Worm (Caenorhabditis elegans) whole organism, L1 larva: Measurements from ENCODE around the gene srv-1.
A peak's percentile ranks its signal among the peaks of the same experiment; 100 is the strongest.

Source experiments
- C04F5.9 ChIP-seq: sonication (generic microtip); optimal IDR thresholded peaks from 2 replicates; lab custom pipeline; 2016; ENCODE audit warnings: missing genetic modification characterization, missing compliant biosample characterization
- C16A3.4 ChIP-seq: fragments of 150-350 bp; optimal IDR thresholded peaks from 2 replicates; lab custom pipeline; 2014; ENCODE audit warnings: missing biosample characterization, missing genetic modification characterization
- C34B4.2 ChIP-seq: sonication (generic microtip); optimal IDR thresholded peaks from 2 replicates; lab custom pipeline; 2017; ENCODE audit warnings: mild to moderate bottlenecking, missing genetic modification characterization, missing compliant biosample characterization
- Y116A8C.19 ChIP-seq: sonication (generic microtip); optimal IDR thresholded peaks from 2 replicates; lab custom pipeline; 2016; ENCODE audit warnings: missing compliant biosample characterization, missing genetic modification characterization, borderline replicate concordance
- aha-1 ChIP-seq: fragments of 150-350 bp; optimal IDR thresholded peaks from 2 replicates; lab custom pipeline; 2014; ENCODE audit warnings: missing biosample characterization, missing genetic modification characterization
- ceh-63 ChIP-seq: fragments of 200-800 bp; sonication (Bioruptor generic); optimal IDR thresholded peaks from 2 replicates; lab custom pipeline; 2018; ENCODE audit warnings: mild to moderate bottlenecking, missing genetic modification characterization, missing compliant biosample characterization
- ceh-82 ChIP-seq, 3 experiments: fragments of 150-350 bp in 1 of 3; sonication (generic microtip) in 2 of 3; optimal IDR thresholded peaks; 2 replicates each; lab custom pipeline; 2014 to 2017; ENCODE audit warnings: missing biosample characterization in 3 of 3, missing genetic modification characterization in 3 of 3
- ceh-88 ChIP-seq: fragments of 200-800 bp; sonication (Bioruptor generic); IDR thresholded peaks from 2 replicates; pipeline ENCODE4 v1.3.6; 2022; ENCODE audit warnings: missing genetic modification characterization, missing compliant biosample characterization
- ceh-90 ChIP-seq: sonication (generic microtip); optimal IDR thresholded peaks from 2 replicates; lab custom pipeline; 2016; ENCODE audit warnings: missing genetic modification characterization, missing compliant biosample characterization
- ces-1 ChIP-seq: fragments of 150-350 bp; optimal IDR thresholded peaks from 2 replicates; lab custom pipeline; 2014; ENCODE audit warnings: missing biosample characterization, missing genetic modification reagents, missing genetic modification characterization
- dsc-1 ChIP-seq: sonication (generic microtip); optimal IDR thresholded peaks from 2 replicates; lab custom pipeline; 2016; ENCODE audit warnings: mild to moderate bottlenecking, missing genetic modification characterization, missing compliant biosample characterization
- efl-3 ChIP-seq: fragments of 200-800 bp; sonication (Bioruptor generic); optimal IDR thresholded peaks from 2 replicates; lab custom pipeline; 2018; ENCODE audit warnings: mild to moderate bottlenecking, missing genetic modification characterization, missing compliant biosample characterization
- elt-2 ChIP-seq: sonication (generic microtip); optimal IDR thresholded peaks from 2 replicates; lab custom pipeline; 2016; ENCODE audit warnings: missing genetic modification characterization, mild to moderate bottlenecking, inconsistent platforms, missing compliant biosample characterization, missing genetic modification reagents
- elt-3 ChIP-seq, 6 experiments: fragments of 150-350 bp in 1 of 6; sonication (generic microtip); optimal IDR thresholded peaks; 2 replicates each; lab custom pipeline; 2017 to 2018; ENCODE audit warnings: missing biosample characterization in 6 of 6, missing genetic modification characterization in 6 of 6, inconsistent platforms in 1 of 6
- ets-5 ChIP-seq: fragments of 200-800 bp; sonication (Bioruptor generic); IDR thresholded peaks from 2 replicates; pipeline ENCODE4 v1.3.6; 2022; ENCODE audit warnings: missing genetic modification characterization, missing compliant biosample characterization
- fkh-10 ChIP-seq: sonication (generic microtip); optimal IDR thresholded peaks from 2 replicates; lab custom pipeline; 2017; ENCODE audit warnings: missing biosample characterization, missing genetic modification reagents, missing genetic modification characterization
- fkh-4 ChIP-seq: sonication (generic microtip); optimal IDR thresholded peaks from 2 replicates; lab custom pipeline; 2016; ENCODE audit warnings: missing compliant biosample characterization, missing genetic modification characterization, borderline replicate concordance
- fos-1 ChIP-seq: fragments of 150-350 bp; optimal IDR thresholded peaks from 2 replicates; lab custom pipeline; 2014; ENCODE audit warnings: missing biosample characterization, missing genetic modification characterization
- hlh-4 ChIP-seq: sonication (generic microtip); optimal IDR thresholded peaks from 2 replicates; lab custom pipeline; 2016; ENCODE audit warnings: mild to moderate bottlenecking, missing genetic modification characterization, missing compliant biosample characterization
- hpl-2 ChIP-seq: fragments of 150-350 bp; optimal IDR thresholded peaks from 2 replicates; lab custom pipeline; 2014; ENCODE audit warnings: missing biosample characterization, missing genetic modification reagents, missing genetic modification characterization
- irx-1 ChIP-seq: sonication (generic microtip); optimal IDR thresholded peaks from 2 replicates; lab custom pipeline; 2016; ENCODE audit warnings: missing genetic modification characterization, missing compliant biosample characterization
- jun-1 ChIP-seq: fragments of 150-350 bp; optimal IDR thresholded peaks from 2 replicates; lab custom pipeline; 2014; ENCODE audit warnings: missing biosample characterization, missing genetic modification reagents, missing genetic modification characterization
- lin-14 ChIP-seq: fragments of 200-800 bp; sonication (Bioruptor generic); optimal IDR thresholded peaks from 2 replicates; lab custom pipeline; 2018; ENCODE audit warnings: mild to moderate bottlenecking, missing genetic modification characterization, moderate library complexity, missing compliant biosample characterization
- lin-15B ChIP-seq: fragments of 150-350 bp; sonication (generic microtip); optimal IDR thresholded peaks from 3 replicates; lab custom pipeline; 2014; ENCODE audit warnings: missing biosample characterization, missing genetic modification characterization
- lin-35 ChIP-seq, 2 experiments: fragments of 150-350 bp; optimal IDR thresholded peaks; 2 replicates each; lab custom pipeline; 2014; ENCODE audit warnings: missing biosample characterization in 2 of 2, missing genetic modification characterization in 2 of 2, missing genetic modification reagents in 2 of 2
- lsy-2 ChIP-seq, 2 experiments: fragments of 150-350 bp; optimal IDR thresholded peaks; 2 replicates each; lab custom pipeline; 2014; ENCODE audit warnings: missing biosample characterization in 2 of 2, missing genetic modification characterization in 2 of 2
- mab-9 ChIP-seq: fragments of 200-800 bp; sonication (Bioruptor generic); IDR thresholded peaks from 2 replicates; pipeline ENCODE4 v1.3.6; 2022; ENCODE audit warnings: missing genetic modification reagents, missing genetic modification characterization, missing compliant biosample characterization
- mef-2 ChIP-seq: fragments of 150-350 bp; optimal IDR thresholded peaks from 2 replicates; lab custom pipeline; 2014; ENCODE audit warnings: missing biosample characterization, missing genetic modification characterization
- nhr-12 ChIP-seq: sonication (generic microtip); optimal IDR thresholded peaks from 2 replicates; lab custom pipeline; 2017; ENCODE audit warnings: missing biosample characterization, missing genetic modification characterization
- nhr-19 ChIP-seq: fragments of 200-800 bp; sonication (Bioruptor generic); conservative IDR thresholded peaks from 2 replicates; pipeline ENCODE4 v1.3.6; 2022; ENCODE audit warnings: missing genetic modification characterization, missing compliant biosample characterization
- nhr-20 ChIP-seq: sonication (generic microtip); optimal IDR thresholded peaks from 2 replicates; lab custom pipeline; 2016; ENCODE audit warnings: mild to moderate bottlenecking, missing genetic modification characterization, missing compliant biosample characterization
- nhr-237 ChIP-seq: fragments of 150-350 bp; optimal IDR thresholded peaks from 2 replicates; lab custom pipeline; 2014; ENCODE audit warnings: missing biosample characterization, missing genetic modification characterization
- nhr-28 ChIP-seq: fragments of 150-350 bp; optimal IDR thresholded peaks from 2 replicates; lab custom pipeline; 2014; ENCODE audit warnings: missing biosample characterization, missing genetic modification characterization
- nhr-47 ChIP-seq: sonication (generic microtip); optimal IDR thresholded peaks from 2 replicates; lab custom pipeline; 2016; ENCODE audit warnings: mild to moderate bottlenecking, missing genetic modification characterization, moderate library complexity, missing compliant biosample characterization
- nhr-71 ChIP-seq: sonication (generic microtip); optimal IDR thresholded peaks from 2 replicates; lab custom pipeline; 2016; ENCODE audit warnings: mild to moderate bottlenecking, missing genetic modification characterization, moderate library complexity, missing compliant biosample characterization
- nhr-76 ChIP-seq: sonication (generic microtip); optimal IDR thresholded peaks from 2 replicates; lab custom pipeline; 2017; ENCODE audit warnings: missing biosample characterization, missing genetic modification characterization
- nhr-85 ChIP-seq: sonication (generic microtip); peaks from one replicate; lab custom pipeline; 2016; ENCODE audit warnings: missing genetic modification characterization, inconsistent platforms, missing compliant biosample characterization
- pag-3 ChIP-seq: sonication (generic microtip); optimal IDR thresholded peaks from 2 replicates; lab custom pipeline; 2017; ENCODE audit warnings: missing genetic modification characterization, mild to moderate bottlenecking, missing compliant biosample characterization, antibody characterized with exemption, borderline replicate concordance; ENCODE audit not compliant: insufficient read depth
- snpc-4 ChIP-seq: fragments of 150-350 bp; optimal IDR thresholded peaks from 2 replicates; lab custom pipeline; 2014; ENCODE audit warnings: missing biosample characterization, missing genetic modification characterization
- sptf-1 ChIP-seq: fragments of 150-350 bp; optimal IDR thresholded peaks from 2 replicates; lab custom pipeline; 2014; ENCODE audit warnings: missing biosample characterization, missing genetic modification characterization
- swsn-7 ChIP-seq: sonication (generic microtip); optimal IDR thresholded peaks from 2 replicates; lab custom pipeline; 2016; ENCODE audit warnings: missing genetic modification characterization, missing compliant biosample characterization
- tlp-1 ChIP-seq: fragments of 150-350 bp; optimal IDR thresholded peaks from 2 replicates; lab custom pipeline; 2014; ENCODE audit warnings: missing biosample characterization, missing genetic modification characterization
- unc-130 ChIP-seq: fragments of 150-350 bp; optimal IDR thresholded peaks from 2 replicates; lab custom pipeline; 2017; ENCODE audit warnings: missing biosample characterization, missing genetic modification characterization, inconsistent platforms
- unc-30 ChIP-seq: sonication (generic microtip); optimal IDR thresholded peaks from 2 replicates; lab custom pipeline; 2017; ENCODE audit warnings: missing biosample characterization, missing genetic modification characterization
- unc-62 ChIP-seq: fragments of 150-350 bp; optimal IDR thresholded peaks from 2 replicates; lab custom pipeline; 2014; ENCODE audit warnings: missing biosample characterization, missing genetic modification reagents, missing genetic modification characterization
- vab-15 ChIP-seq: sonication (generic microtip); optimal IDR thresholded peaks from 2 replicates; lab custom pipeline; 2017; ENCODE audit warnings: missing genotype, mild to moderate bottlenecking, missing genetic modification characterization, missing compliant biosample characterization
- xbp-1 ChIP-seq: sonication (generic microtip); optimal IDR thresholded peaks from 2 replicates; lab custom pipeline; 2016; ENCODE audit warnings: missing genetic modification characterization, missing compliant biosample characterization
- zag-1 ChIP-seq: fragments of 150-350 bp; optimal IDR thresholded peaks from 2 replicates; lab custom pipeline; 2014; ENCODE audit warnings: missing biosample characterization, missing genetic modification characterization
- zip-4 ChIP-seq: fragments of 200-800 bp; sonication (Bioruptor generic); optimal IDR thresholded peaks from 2 replicates; lab custom pipeline; 2018; ENCODE audit warnings: mild to moderate bottlenecking, missing genetic modification characterization, moderate library complexity, missing compliant biosample characterization
- ztf-11 ChIP-seq, 2 experiments: sonication (generic microtip); optimal IDR thresholded peaks; 2 replicates each; lab custom pipeline; 2016 to 2017; ENCODE audit warnings: missing genetic modification characterization in 2 of 2, missing biosample characterization in 1 of 2, missing compliant biosample characterization in 1 of 2
- ztf-4 ChIP-seq: fragments of 150-350 bp; optimal IDR thresholded peaks from 2 replicates; lab custom pipeline; 2014; ENCODE audit warnings: missing biosample characterization, missing genetic modification characterization

srv-1 gene

DNA sequence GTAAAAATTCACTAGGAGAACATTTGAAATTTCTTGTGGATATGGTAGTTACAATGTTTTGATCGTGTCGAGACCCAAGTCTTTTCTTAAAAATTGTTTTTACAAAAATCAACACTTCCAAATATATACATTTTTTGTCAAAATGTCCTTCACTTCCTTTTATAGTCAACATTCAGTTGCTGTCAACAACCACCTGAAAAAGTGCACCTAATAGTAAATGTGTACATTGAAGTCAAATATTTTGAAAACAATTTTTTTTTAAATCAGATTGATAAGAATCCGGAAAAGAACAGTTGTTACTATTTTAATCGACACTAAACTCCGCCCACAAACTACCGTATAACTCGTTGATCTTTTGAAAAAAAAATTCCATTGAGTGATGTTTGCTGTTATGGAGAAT, 45.5 kb downstream of the srv-1 start (continued):
- no peak for TF ChIP-seq vab-15 (tag; lab: Kevin White, UChicago)

DNA sequence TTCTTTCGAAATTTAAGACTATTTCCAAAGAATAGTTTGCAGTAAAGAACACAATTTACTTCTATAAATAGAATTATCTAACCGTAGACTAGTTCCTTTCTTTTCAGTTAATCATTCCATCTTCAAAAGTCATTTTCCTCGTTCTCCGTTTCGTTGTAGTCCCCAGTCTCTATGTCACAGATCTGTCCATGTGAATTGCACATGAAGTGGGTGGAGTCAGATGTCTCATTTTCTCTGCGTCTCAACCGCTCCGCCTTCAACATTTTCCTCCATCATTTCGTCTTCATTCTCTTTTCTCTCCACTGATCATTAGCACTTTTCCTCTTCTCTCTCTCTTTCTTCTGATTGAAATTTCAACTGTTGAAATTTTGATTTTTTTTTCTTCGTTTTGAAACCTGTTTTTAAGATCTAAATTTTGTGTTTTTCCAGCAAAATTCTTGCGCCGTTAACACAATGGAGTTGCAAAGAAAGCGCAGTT, 47.4 kb downstream of the srv-1 start, which contains the start of gene T07E3.4:
T07E3.4 (plus strand) TSS at position 428 of the 478 bp plus-strand sequence.
- peak; percentile 82 for TF ChIP-seq swsn-7 (tag; lab: Kevin White, UChicago)
- peak; percentile 9 to 73 (median 72) for TF ChIP-seq ceh-82 (tag; optimal IDR thresholded peaks at IDR 0.05; lab: Kevin White, UChicago)
- TF ChIP-seq aha-1 (tag; lab: Kevin White, UChicago): no peak
- TF ChIP-seq ets-5 (GFP tag; lab: Robert Waterston, UW): no peak
- no peak for TF ChIP-seq ztf-11 (tag; optimal IDR thresholded peaks at IDR 0.05; lab: Kevin White, UChicago)
- TF ChIP-seq hlh-4 (tag; lab: Kevin White, UChicago): no peak
- peak; percentile 64 for TF ChIP-seq dsc-1 (tag; lab: Kevin White, UChicago)
- TF ChIP-seq unc-30 (tag; lab: Kevin White, UChicago): no peak
- TF ChIP-seq ceh-90: no peak
- peak; percentile 84 for TF ChIP-seq nhr-47 (tag; lab: Kevin White, UChicago)
- TF ChIP-seq lin-35 (GFP tag; optimal IDR thresholded peaks at IDR 0.05; lab: Kevin White, UChicago): peak; percentile 67 to 80
- TF ChIP-seq nhr-76 (tag; lab: Kevin White, UChicago): no peak
- peak; percentile 96 for TF ChIP-seq nhr-20 (tag; lab: Kevin White, UChicago)
- TF ChIP-seq unc-130 (tag; lab: Kevin White, UChicago): peak; percentile 95
- peak; percentile 48 for TF ChIP-seq fos-1 (tag; lab: Kevin White, UChicago)
- TF ChIP-seq zag-1 (tag; lab: Kevin White, UChicago): no peak
- TF ChIP-seq fkh-10 (GFP tag; lab: Kevin White, UChicago): no peak
- peak; percentile 73 for TF ChIP-seq xbp-1 (tag; lab: Kevin White, UChicago)
- TF ChIP-seq nhr-85 (tag; lab: Kevin White, UChicago): peak; percentile 99
- no peak for TF ChIP-seq Y116A8C.19
- TF ChIP-seq pag-3 (tag; lab: Kevin White, UChicago): no peak
- TF ChIP-seq lin-14 (GFP tag; lab: Kevin White, UChicago): peak; percentile 95
- TF ChIP-seq nhr-12 (tag; lab: Kevin White, UChicago): no peak
- no peak for TF ChIP-seq sptf-1
- peak; percentile 82 to 88 for TF ChIP-seq lsy-2 (tag; optimal IDR thresholded peaks at IDR 0.05; lab: Kevin White, UChicago)
- TF ChIP-seq irx-1 (tag; lab: Kevin White, UChicago): peak; percentile 61
- TF ChIP-seq jun-1 (tag; lab: Kevin White, UChicago): peak; percentile 77
- TF ChIP-seq efl-3 (GFP tag; lab: Kevin White, UChicago): no peak
- TF ChIP-seq elt-2 (tag; lab: Kevin White, UChicago): peak; percentile 30
- TF ChIP-seq hpl-2 (GFP tag; lab: Kevin White, UChicago): no peak
- no peak for TF ChIP-seq nhr-237 (tag; lab: Kevin White, UChicago)
- peak; percentile 69 for TF ChIP-seq C04F5.9 (tag; lab: Kevin White, UChicago)
- TF ChIP-seq elt-3 (tag; optimal IDR thresholded peaks at IDR 0.05; lab: Kevin White, UChicago): peak in 4 of 6 experiments; percentile 20 to 94 (median 68)
- no peak for TF ChIP-seq fkh-4 (tag; lab: Kevin White, UChicago)
- no peak for TF ChIP-seq nhr-28 (tag; lab: Kevin White, UChicago)
- TF ChIP-seq snpc-4: peak; percentile 23
- no peak for TF ChIP-seq lin-15B
- no peak for TF ChIP-seq mab-9 (GFP tag; lab: Robert Waterston, UW)
- TF ChIP-seq ces-1 (GFP tag; lab: Kevin White, UChicago): no peak
- TF ChIP-seq nhr-71 (tag; lab: Kevin White, UChicago): peak; percentile 97
- TF ChIP-seq ztf-4 (tag; lab: Kevin White, UChicago): peak; percentile 85
- TF ChIP-seq tlp-1 (tag; lab: Kevin White, UChicago): no peak
- TF ChIP-seq zip-4: no peak
- TF ChIP-seq C16A3.4 (tag; lab: Kevin White, UChicago): peak; percentile 34
- TF ChIP-seq ceh-88 (GFP tag; lab: Robert Waterston, UW): no peak
- no peak for TF ChIP-seq unc-62 (GFP tag; lab: Kevin White, UChicago)
- peak; percentile 59 for TF ChIP-seq mef-2
- TF ChIP-seq ceh-63: no peak
- TF ChIP-seq vab-15 (tag; lab: Kevin White, UChicago): no peak
- TF ChIP-seq nhr-19 (GFP tag; lab: Robert Waterston, UW): peak; percentile 94
- no peak for TF ChIP-seq C34B4.2 (tag; lab: Kevin White, UChicago)
